Worm (Caenorhabditis elegans): ENCODE results near the gene nhr-192.
A peak's percentile ranks its signal among the peaks of the same experiment; 100 is the strongest.

The nhr-192 gene

DNA sequence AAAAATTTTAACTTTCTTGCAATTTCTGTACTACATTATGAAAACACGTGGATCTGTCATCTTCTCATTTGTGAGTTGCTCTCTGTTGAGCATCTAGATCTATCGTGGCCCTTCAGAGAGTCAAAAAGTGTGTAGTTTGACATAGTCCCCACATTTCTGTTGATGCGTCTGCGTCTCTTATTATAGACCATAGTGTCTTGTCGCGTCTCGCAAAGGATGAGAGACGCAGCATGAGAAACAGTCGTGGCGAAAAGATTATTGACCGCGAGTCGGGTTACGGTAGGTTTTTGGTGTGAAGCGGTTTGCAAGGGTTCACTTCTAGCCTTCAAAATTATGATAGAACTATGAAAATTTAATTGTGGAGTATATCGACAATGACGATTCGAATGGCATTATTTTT lies 28.2 kb downstream of the nhr-192 start (continued):
- TF ChIP-seq nhr-20 (tag; optimal IDR thresholded peaks at IDR 0.05): peak; percentile 92
- TF ChIP-seq nhr-47 (tag; optimal IDR thresholded peaks at IDR 0.05): peak; percentile 80
- TF ChIP-seq unc-130 (tag; optimal IDR thresholded peaks at IDR 0.05): peak; percentile 55
- no peak for TF ChIP-seq nhr-84 (tag; optimal IDR thresholded peaks at IDR 0.05)
- TF ChIP-seq ztf-11 (tag; optimal IDR thresholded peaks at IDR 0.05): no peak

DNA sequence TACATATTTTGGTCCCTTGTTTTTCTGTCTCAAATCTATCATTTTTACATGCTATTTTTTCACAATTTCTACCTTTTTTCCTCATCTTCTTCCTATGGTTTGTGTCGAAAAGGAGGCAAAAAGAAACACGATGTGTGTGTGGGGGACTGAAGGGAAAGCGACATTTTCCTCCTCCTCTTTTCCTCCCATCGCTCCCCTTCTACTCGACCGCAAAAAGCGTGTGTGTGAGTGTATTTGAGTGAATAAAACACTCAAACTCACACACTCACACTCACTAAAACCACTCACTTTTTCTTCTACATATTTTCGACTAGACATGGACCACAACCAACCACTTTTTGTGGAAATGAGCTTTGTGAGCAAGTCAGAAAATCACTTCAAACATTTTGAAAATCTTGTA lies 29.0 kb downstream of the nhr-192 start:
- TF ChIP-seq lin-35 (GFP tag; optimal IDR thresholded peaks at IDR 0.05) (peak in 1 of 2 experiments; percentile 4), zag-1 (tag; optimal IDR thresholded peaks at IDR 0.05) (no peak), fkh-10 (GFP tag; optimal IDR thresholded peaks at IDR 0.05) (no peak), blmp-1 (tag; optimal IDR thresholded peaks at IDR 0.05) (peak; percentile 3), fkh-8 (tag; optimal IDR thresholded peaks at IDR 0.05) (peak; percentile 47), F16B12.6 (tag; optimal IDR thresholded peaks at IDR 0.05) (no peak), efl-1 (optimal IDR thresholded peaks at IDR 0.05) (peak; percentile 1 to 2), efl-1 (GFP tag; optimal IDR thresholded peaks at IDR 0.05 in 1 of 2) (no peak), rnt-1 (tag; optimal IDR thresholded peaks at IDR 0.05) (no peak), unc-30 (tag; optimal IDR thresholded peaks at IDR 0.05) (no peak), unc-62 (GFP tag; optimal IDR thresholded peaks at IDR 0.05) (no peak), egl-27 (tag; optimal IDR thresholded peaks at IDR 0.05) (no peak), isw-1 (GFP tag; IDR thresholded peaks at IDR 0.05) (peak; percentile 8; the same call in 1 of the 2 replicates), lsy-2 (tag; optimal IDR thresholded peaks at IDR 0.05) (peak; percentile 33 to 54), lin-14 (GFP tag; optimal IDR thresholded peaks at IDR 0.05) (peak; percentile 68), unc-86 (tag; optimal IDR thresholded peaks at IDR 0.05) (no peak), fos-1 (tag; optimal IDR thresholded peaks at IDR 0.05) (no peak), aha-1 (tag; optimal IDR thresholded peaks at IDR 0.05) (no peak), zip-4 (GFP tag; optimal IDR thresholded peaks at IDR 0.05) (no peak), nhr-90 (tag; optimal IDR thresholded peaks at IDR 0.05; ENCODE audit: poor library complexity) (no peak), nhr-71 (tag; optimal IDR thresholded peaks at IDR 0.05) (peak; percentile 34), nhr-20 (tag; optimal IDR thresholded peaks at IDR 0.05) (peak; percentile 3), snpc-4 (tag; optimal IDR thresholded peaks at IDR 0.05) (no peak), snu-23 (GFP tag; optimal IDR thresholded peaks at IDR 0.05) (peak; percentile 31), mep-1 (tag; optimal IDR thresholded peaks at IDR 0.05) (peak; percentile 21), unc-130 (tag; optimal IDR thresholded peaks at IDR 0.05) (no peak), ceh-82 (tag; optimal IDR thresholded peaks at IDR 0.05) (peak in 1 of 3 experiments; percentile 50), swsn-7 (tag; optimal IDR thresholded peaks at IDR 0.05) (peak; percentile 22), vab-15 (tag; optimal IDR thresholded peaks at IDR 0.05) (no peak), nhr-47 (tag; optimal IDR thresholded peaks at IDR 0.05) (peak; percentile 25), egl-13 (tag; optimal IDR thresholded peaks at IDR 0.05) (no peak), ztf-11 (tag; optimal IDR thresholded peaks at IDR 0.05) (no peak), nhr-84 (tag; optimal IDR thresholded peaks at IDR 0.05) (no peak)

DNA sequence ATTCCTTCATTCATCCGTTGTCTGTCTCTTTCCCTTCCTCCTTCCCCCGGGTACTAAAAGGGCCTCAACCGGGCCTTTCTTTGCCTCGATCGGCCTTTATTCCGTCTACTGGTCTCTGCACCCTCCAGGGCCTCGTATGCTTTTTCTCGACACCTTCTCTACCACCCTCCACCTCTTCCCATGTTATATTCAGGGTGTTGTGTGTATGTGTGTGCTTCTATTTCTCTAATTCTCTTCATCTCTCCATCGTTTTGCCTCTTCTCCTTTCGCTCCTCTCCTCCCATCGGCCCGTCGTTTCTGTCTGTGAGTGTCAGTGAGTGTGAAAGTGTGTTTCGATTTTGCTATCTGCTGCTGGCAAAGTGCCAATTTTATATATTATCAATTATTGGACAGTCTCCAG lies 30.6 kb downstream of the nhr-192 start:
- TF ChIP-seq xbp-1 (tag; optimal IDR thresholded peaks at IDR 0.05) (peak; percentile 26), unc-86 (tag; optimal IDR thresholded peaks at IDR 0.05) (peak; percentile 28), dsc-1 (tag; optimal IDR thresholded peaks at IDR 0.05) (peak; percentile 52), egl-13 (tag; optimal IDR thresholded peaks at IDR 0.05) (peak; percentile 24), swsn-7 (tag; optimal IDR thresholded peaks at IDR 0.05) (peak; percentile 66), nhr-71 (tag; optimal IDR thresholded peaks at IDR 0.05) (peak; percentile 78), mdl-1 (tag; optimal IDR thresholded peaks at IDR 0.05) (peak in 1 of 2 experiments; percentile 60), fkh-4 (tag; optimal IDR thresholded peaks at IDR 0.05; ENCODE audit: borderline replicate concordance) (no peak), mab-9 (GFP tag; IDR thresholded peaks at IDR 0.05) (no peak), tbx-2 (tag; optimal IDR thresholded peaks at IDR 0.05) (peak; percentile 66), lsy-2 (tag; optimal IDR thresholded peaks at IDR 0.05) (peak; percentile 64 to 91), snu-23 (GFP tag; optimal IDR thresholded peaks at IDR 0.05) (peak; percentile 75), nhr-85 (tag) (peak; percentile 73), zip-4 (GFP tag; optimal IDR thresholded peaks at IDR 0.05) (no peak), ceh-82 (tag; optimal IDR thresholded peaks at IDR 0.05) (peak; percentile 56 to 61 (median 57)), unc-62 (GFP tag; optimal IDR thresholded peaks at IDR 0.05) (no peak), C04F5.9 (tag; optimal IDR thresholded peaks at IDR 0.05) (no peak), nhr-20 (tag; optimal IDR thresholded peaks at IDR 0.05) (peak; percentile 85), fos-1 (tag; optimal IDR thresholded peaks at IDR 0.05) (peak; percentile 51), nhr-77 (tag; optimal IDR thresholded peaks at IDR 0.05) (peak; percentile 61), lin-13 (GFP tag; optimal IDR thresholded peaks at IDR 0.05) (peak; percentile 33), nhr-12 (tag; optimal IDR thresholded peaks at IDR 0.05) (no peak), efl-1 (optimal IDR thresholded peaks at IDR 0.05) (peak; percentile 62 to 69), efl-1 (GFP tag; optimal IDR thresholded peaks at IDR 0.05 in 1 of 2) (no peak), ces-1 (GFP tag; optimal IDR thresholded peaks at IDR 0.05) (no peak), fkh-10 (GFP tag; optimal IDR thresholded peaks at IDR 0.05) (no peak), rnt-1 (tag; optimal IDR thresholded peaks at IDR 0.05) (peak; percentile 45), mep-1 (tag; optimal IDR thresholded peaks at IDR 0.05) (peak; percentile 78), lin-14 (GFP tag; optimal IDR thresholded peaks at IDR 0.05) (peak; percentile 79), elt-3 (tag; optimal IDR thresholded peaks at IDR 0.05) (peak in 3 of 6 experiments; percentile 7 to 49 (median 41)), egl-27 (tag; optimal IDR thresholded peaks at IDR 0.05) (peak in 1 of 2 experiments; percentile 34)

All from whole organism, L1 larva.